Worm (Caenorhabditis elegans) whole organism, L2 larva: ENCODE results near the gene C47E12.12.

Experiments
- fos-1 ChIP-seq: fragments of 150-350 bp; optimal IDR thresholded peaks from 2 replicates; lab custom pipeline; 2014; ENCODE audit warnings: missing biosample characterization, missing genetic modification characterization
- lin-39 ChIP-seq: fragments of 150-350 bp; optimal IDR thresholded peaks from 2 replicates; lab custom pipeline; 2014; ENCODE audit warnings: missing biosample characterization, missing genetic modification reagents, missing genetic modification characterization
- nhr-11 ChIP-seq: fragments of 150-350 bp; optimal IDR thresholded peaks from 2 replicates; lab custom pipeline; 2014; ENCODE audit warnings: missing biosample characterization, missing genetic modification characterization
- nhr-21 ChIP-seq: fragments of 150-350 bp; optimal IDR thresholded peaks from 2 replicates; lab custom pipeline; 2014; ENCODE audit warnings: missing biosample characterization, missing genetic modification characterization
- nhr-237 ChIP-seq: fragments of 150-350 bp; optimal IDR thresholded peaks from 2 replicates; lab custom pipeline; 2014; ENCODE audit warnings: missing biosample characterization, missing genetic modification characterization
- zag-1 ChIP-seq: fragments of 150-350 bp; optimal IDR thresholded peaks from 2 replicates; lab custom pipeline; 2014; ENCODE audit warnings: missing biosample characterization, missing genetic modification characterization
- ztf-11 ChIP-seq: sonication (generic microtip); optimal IDR thresholded peaks from 2 replicates; lab custom pipeline; 2017; ENCODE audit warnings: missing biosample characterization, missing genetic modification characterization

- TF ChIP-seq nhr-21 (tag; lab: Kevin White, UChicago) (no peak), zag-1 (no peak), fos-1 (peak; percentile 56), nhr-237 (tag; lab: Kevin White, UChicago) (no peak), nhr-11 (no peak), ztf-11 (no peak), lin-39 (tag; lab: Kevin White, UChicago) (no peak)
These were observed 26.1 kb upstream of the C47E12.12 start, which contains the start of gene pyp-1 for ce11 chrIV:9998487-9999218.
